Worm (Caenorhabditis elegans): ENCODE measurements around the gene srbc-9.

Gene srbc-9

ce11 chrV:7464696-7465095 is 25.5 kb downstream of the srbc-9 start, which contains the start of gene srh-89:
srh-89 (minus strand) TSS chrV:7464796.
- no peak for TF ChIP-seq drap-1 (GFP tag; optimal IDR thresholded peaks at IDR 0.05)
- TF ChIP-seq elt-1 (tag; optimal IDR thresholded peaks at IDR 0.05; ENCODE audit: borderline replicate concordance, insufficient read depth) = no peak
- TF ChIP-seq M03D4.4 (tag; optimal IDR thresholded peaks at IDR 0.05) = no peak
- TF ChIP-seq nhr-12 (tag; optimal IDR thresholded peaks at IDR 0.05) = no peak
- no peak for TF ChIP-seq unc-39 (tag; optimal IDR thresholded peaks at IDR 0.05)
- TF ChIP-seq bed-3 (GFP tag; optimal IDR thresholded peaks at IDR 0.05) = no peak
- no peak for TF ChIP-seq lin-32 (GFP tag; optimal IDR thresholded peaks at IDR 0.05)
- no peak for TF ChIP-seq hlh-1 (tag; optimal IDR thresholded peaks at IDR 0.05)
- no peak for TF ChIP-seq nhr-76 (tag; optimal IDR thresholded peaks at IDR 0.05)
- TF ChIP-seq blmp-1 (tag; optimal IDR thresholded peaks at IDR 0.05) = no peak
- no peak for TF ChIP-seq unc-120 (tag; optimal IDR thresholded peaks at IDR 0.05; ENCODE audit: poor library complexity, severe bottlenecking)

ce11 chrV:7460898-7461297 is 29.3 kb downstream of the srbc-9 start, which contains the start of gene srh-92:
srh-92 (minus strand) TSS chrV:7460998.
- TF ChIP-seq ceh-39 (tag; optimal IDR thresholded peaks at IDR 0.05) (no peak), ces-1 (GFP tag; optimal IDR thresholded peaks at IDR 0.05) (no peak), unc-62 (GFP tag; optimal IDR thresholded peaks at IDR 0.05) (no peak)

ce11 chrV:7455008-7455407 is 35.2 kb downstream of the srbc-9 start, which contains the start of gene F25E5.2:
F25E5.2 (plus strand) TSS chrV:7455308.
- TF ChIP-seq ces-1 (GFP tag; optimal IDR thresholded peaks at IDR 0.05) = no peak
- TF ChIP-seq sptf-1 (tag; optimal IDR thresholded peaks at IDR 0.05) = no peak
- no peak for TF ChIP-seq snpc-4 (tag; optimal IDR thresholded peaks at IDR 0.05)
- TF ChIP-seq unc-120 (tag; optimal IDR thresholded peaks at IDR 0.05; ENCODE audit: poor library complexity, severe bottlenecking) = no peak
- TF ChIP-seq nhr-12 (tag; optimal IDR thresholded peaks at IDR 0.05) = no peak
- no peak for TF ChIP-seq nhr-237 (tag; optimal IDR thresholded peaks at IDR 0.05)
- TF ChIP-seq ceh-83 (GFP tag; optimal IDR thresholded peaks at IDR 0.05) = no peak
- TF ChIP-seq ham-2 (GFP tag; optimal IDR thresholded peaks at IDR 0.05) = no peak
- TF ChIP-seq lsy-2 (tag; optimal IDR thresholded peaks at IDR 0.05) = no peak
- no peak for TF ChIP-seq lin-13 (tag; optimal IDR thresholded peaks at IDR 0.05)
- no peak for TF ChIP-seq nhr-28 (tag; optimal IDR thresholded peaks at IDR 0.05)
- TF ChIP-seq unc-62 (GFP tag; optimal IDR thresholded peaks at IDR 0.05) = no peak

ce11 chrV:7454236-7454635 is 36.0 kb downstream of the srbc-9 start, which contains the start of gene try-8:
try-8 (minus strand) TSS chrV:7454336.
- no peak for TF ChIP-seq sem-2 (GFP tag; optimal IDR thresholded peaks at IDR 0.05)
- no peak for TF ChIP-seq mab-5 (tag; optimal IDR thresholded peaks at IDR 0.05)
- no peak for TF ChIP-seq elt-3 (tag; optimal IDR thresholded peaks at IDR 0.05)
- no peak for TF ChIP-seq ceh-39 (tag; optimal IDR thresholded peaks at IDR 0.05)
- TF ChIP-seq lin-13 (tag; optimal IDR thresholded peaks at IDR 0.05) = no peak
- no peak for TF ChIP-seq M03D4.4 (tag; optimal IDR thresholded peaks at IDR 0.05)
- TF ChIP-seq sptf-1 (tag; optimal IDR thresholded peaks at IDR 0.05) = no peak
- TF ChIP-seq unc-120 (tag; optimal IDR thresholded peaks at IDR 0.05; ENCODE audit: poor library complexity, severe bottlenecking) = no peak
- TF ChIP-seq tbx-8 (GFP tag; optimal IDR thresholded peaks at IDR 0.05) = no peak
- no peak for TF ChIP-seq lin-32 (GFP tag; optimal IDR thresholded peaks at IDR 0.05)
- no peak for TF ChIP-seq nhr-76 (tag; optimal IDR thresholded peaks at IDR 0.05)
- no peak for TF ChIP-seq nhr-237 (tag; optimal IDR thresholded peaks at IDR 0.05)
- TF ChIP-seq ceh-43 (GFP tag; optimal IDR thresholded peaks at IDR 0.05) = no peak
- no peak for TF ChIP-seq nhr-12 (tag; optimal IDR thresholded peaks at IDR 0.05)
- TF ChIP-seq ces-1 (GFP tag; optimal IDR thresholded peaks at IDR 0.05) = no peak
- no peak for TF ChIP-seq mep-1 (tag; optimal IDR thresholded peaks at IDR 0.05)
- TF ChIP-seq mls-2 (tag; optimal IDR thresholded peaks at IDR 0.05) = no peak

ce11 chrV:7451421-7451820 is 38.8 kb downstream of the srbc-9 start, which contains the start of gene try-11:
try-11 (plus strand) TSS chrV:7451721.
- TF ChIP-seq nhr-237 (tag; optimal IDR thresholded peaks at IDR 0.05) (no peak), M03D4.4 (tag; optimal IDR thresholded peaks at IDR 0.05) (no peak), flh-1 (GFP tag; optimal IDR thresholded peaks at IDR 0.05) (no peak), lin-32 (GFP tag; optimal IDR thresholded peaks at IDR 0.05) (no peak), ceh-43 (GFP tag; optimal IDR thresholded peaks at IDR 0.05) (no peak), cnd-1 (tag; optimal IDR thresholded peaks at IDR 0.05) (no peak), unc-62 (GFP tag; optimal IDR thresholded peaks at IDR 0.05) (no peak), nhr-28 (tag; optimal IDR thresholded peaks at IDR 0.05) (no peak), lin-13 (tag; optimal IDR thresholded peaks at IDR 0.05) (no peak), ztf-11 (tag; optimal IDR thresholded peaks at IDR 0.05) (no peak), lsy-2 (tag; optimal IDR thresholded peaks at IDR 0.05) (no peak), mls-2 (tag; optimal IDR thresholded peaks at IDR 0.05) (no peak)

All from whole organism, mixed stage, embryonic.